Worm (Caenorhabditis elegans) whole organism, young adult: ENCODE measurements around the gene F57E7.2.

Experiments
- Y79H2A.3 ChIP-seq: fragments of 200-800 bp; sonication (Bioruptor generic); conservative IDR thresholded peaks from 2 replicates; pipeline ENCODE4 v1.3.6; 2022; ENCODE audit warnings: missing genetic modification reagents, missing genetic modification characterization, missing compliant biosample characterization
- ama-1 ChIP-seq, 3 experiments: fragments of 150-350 bp in 1 of 3; sonication (generic microtip) in 2 of 3; optimal IDR thresholded peaks; 2 replicates each; lab custom pipeline; 2014 to 2018; ENCODE audit warnings: missing biosample characterization in 2 of 3, missing genetic modification characterization in 2 of 3, missing genetic modification reagents in 2 of 3
- fkh-3 ChIP-seq: sonication (generic microtip); optimal IDR thresholded peaks from 2 replicates; lab custom pipeline; 2016; ENCODE audit warnings: mild to moderate bottlenecking, missing genetic modification characterization, missing compliant biosample characterization
- lin-40 ChIP-seq: sonication (generic microtip); optimal IDR thresholded peaks from 2 replicates; lab custom pipeline; 2016; ENCODE audit warnings: missing genetic modification characterization, mild to moderate bottlenecking, missing compliant biosample characterization, missing genotype, missing genetic modification reagents

DNA sequence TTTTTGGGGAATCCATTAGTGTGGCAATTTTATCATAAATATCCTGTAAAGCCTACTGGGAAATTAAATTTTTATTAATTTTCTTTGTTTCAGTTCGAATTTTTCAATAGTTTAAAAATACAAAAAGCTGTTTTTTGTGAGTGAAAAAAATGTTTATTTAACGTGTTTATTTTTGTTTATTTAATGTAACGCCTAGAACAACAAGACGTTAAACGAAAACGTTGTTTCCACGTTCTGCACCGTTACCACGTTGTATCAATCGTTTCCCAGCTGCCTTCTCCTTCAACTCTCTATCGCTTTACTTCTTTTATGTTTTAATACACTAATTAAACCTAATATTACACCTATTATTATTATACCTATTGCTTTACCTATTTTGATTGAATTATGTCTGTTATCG, 35.2 kb downstream of the F57E7.2 start, which contains the start of gene T08G3.13:
- TF ChIP-seq ama-1 (optimal IDR thresholded peaks at IDR 0.05; lab: Kevin White, UChicago) (no peak), ama-1 (GFP tag; optimal IDR thresholded peaks at IDR 0.05; lab: Kevin White, UChicago) (no peak), lin-40 (tag; lab: Kevin White, UChicago) (no peak), fkh-3 (tag; lab: Kevin White, UChicago) (no peak), Y79H2A.3 (no peak)
